Worm (Caenorhabditis elegans): ENCODE measurements around the gene lite-1.

Gene lite-1

ce11 chrX:6240640-6241033, 10.1 kb upstream of the lite-1 start, which contains the start of gene got-2.2:
got-2.2 (plus strand) TSS chrX:6240983.
- no peak for TF ChIP-seq him-1 (tag; optimal IDR thresholded peaks at IDR 0.05)
- no peak for TF ChIP-seq W03F9.2 (tag; optimal IDR thresholded peaks at IDR 0.05)
- TF ChIP-seq dao-5 (tag; optimal IDR thresholded peaks at IDR 0.05): no peak

ce11 chrX:6239927-6240639, 9.5 kb upstream of the lite-1 start:
- TF ChIP-seq dao-5 (tag; optimal IDR thresholded peaks at IDR 0.05): no peak
- TF ChIP-seq W03F9.2 (tag; optimal IDR thresholded peaks at IDR 0.05): no peak
- no peak for TF ChIP-seq him-1 (tag; optimal IDR thresholded peaks at IDR 0.05)

- TF ChIP-seq W03F9.2 (tag; optimal IDR thresholded peaks at IDR 0.05) (no peak), him-1 (tag; optimal IDR thresholded peaks at IDR 0.05) (no peak), dao-5 (tag; optimal IDR thresholded peaks at IDR 0.05) (no peak)
Measured at ce11 chrX:6238973-6239372, 8.4 kb upstream of the lite-1 start, which contains the start of gene rml-3. rml-3 (minus strand) TSS chrX:6239065.

- TF ChIP-seq him-1 (tag; optimal IDR thresholded peaks at IDR 0.05) (no peak), W03F9.2 (tag; optimal IDR thresholded peaks at IDR 0.05) (no peak), dao-5 (tag; optimal IDR thresholded peaks at IDR 0.05) (no peak)
Measured at ce11 chrX:6235443-6235842, 4.9 kb upstream of the lite-1 start, which contains the start of gene hsp-43. hsp-43 (minus strand) TSS chrX:6235543.

ce11 chrX:6232998-6233626, 2.5 kb upstream of the lite-1 start, which contains the start of gene C14F11.4:
C14F11.4 (minus strand) TSS chrX:6233048.
- TF ChIP-seq dao-5 (tag; optimal IDR thresholded peaks at IDR 0.05): no peak
- TF ChIP-seq W03F9.2 (tag; optimal IDR thresholded peaks at IDR 0.05): no peak
- no peak for TF ChIP-seq him-1 (tag; optimal IDR thresholded peaks at IDR 0.05)

ce11 chrX:6224841-6225240, 5.7 kb downstream of the lite-1 start:
- TF ChIP-seq W03F9.2 (tag; optimal IDR thresholded peaks at IDR 0.05) (no peak), him-1 (tag; optimal IDR thresholded peaks at IDR 0.05) (no peak), dao-5 (tag; optimal IDR thresholded peaks at IDR 0.05) (no peak)

- TF ChIP-seq dao-5 (tag; optimal IDR thresholded peaks at IDR 0.05) (no peak), W03F9.2 (tag; optimal IDR thresholded peaks at IDR 0.05) (no peak), him-1 (tag; optimal IDR thresholded peaks at IDR 0.05) (no peak)
Measured at ce11 chrX:6221097-6221496, 9.5 kb downstream of the lite-1 start.

ce11 chrX:6219892-6220291, 10.7 kb downstream of the lite-1 start:
- peak; percentile 57 for TF ChIP-seq him-1 (tag; optimal IDR thresholded peaks at IDR 0.05)
- TF ChIP-seq W03F9.2 (tag; optimal IDR thresholded peaks at IDR 0.05): no peak
- no peak for TF ChIP-seq dao-5 (tag; optimal IDR thresholded peaks at IDR 0.05)

ce11 chrX:6216551-6216950, 14.0 kb downstream of the lite-1 start, which contains the start of gene lrch-1:
lrch-1 (minus strand) TSS chrX:6216651.
- TF ChIP-seq dao-5 (tag; optimal IDR thresholded peaks at IDR 0.05) (no peak), W03F9.2 (tag; optimal IDR thresholded peaks at IDR 0.05) (no peak), him-1 (tag; optimal IDR thresholded peaks at IDR 0.05) (no peak)

- TF ChIP-seq dao-5 (tag; optimal IDR thresholded peaks at IDR 0.05): no peak
- no peak for TF ChIP-seq him-1 (tag; optimal IDR thresholded peaks at IDR 0.05)
- TF ChIP-seq W03F9.2 (tag; optimal IDR thresholded peaks at IDR 0.05): no peak
Measured at ce11 chrX:6211322-6211820, 19.2 kb downstream of the lite-1 start.

- TF ChIP-seq him-1 (tag; optimal IDR thresholded peaks at IDR 0.05): no peak
- no peak for TF ChIP-seq W03F9.2 (tag; optimal IDR thresholded peaks at IDR 0.05)
- no peak for TF ChIP-seq dao-5 (tag; optimal IDR thresholded peaks at IDR 0.05)
Measured at ce11 chrX:6208463-6208862, 22.1 kb downstream of the lite-1 start, which contains the start of gene C14F11.7. C14F11.7 (minus strand) TSS chrX:6208563.

- TF ChIP-seq W03F9.2 (tag; optimal IDR thresholded peaks at IDR 0.05) (peak; percentile 57), him-1 (tag; optimal IDR thresholded peaks at IDR 0.05) (peak; percentile 98), dao-5 (tag; optimal IDR thresholded peaks at IDR 0.05) (peak; percentile 91)
Measured at ce11 chrX:6207687-6208088, 22.9 kb downstream of the lite-1 start, which contains the start of gene T13C5.6. T13C5.6 (minus strand) TSS chrX:6207687.

ce11 chrX:6206305-6206704, 24.3 kb downstream of the lite-1 start, which contains the start of gene mtp-18:
mtp-18 (minus strand) TSS chrX:6206405.
- TF ChIP-seq dao-5 (tag; optimal IDR thresholded peaks at IDR 0.05): no peak
- no peak for TF ChIP-seq him-1 (tag; optimal IDR thresholded peaks at IDR 0.05)
- TF ChIP-seq W03F9.2 (tag; optimal IDR thresholded peaks at IDR 0.05): no peak

ce11 chrX:6205325-6205724, 25.2 kb downstream of the lite-1 start:
- TF ChIP-seq dao-5 (tag; optimal IDR thresholded peaks at IDR 0.05) (no peak), W03F9.2 (tag; optimal IDR thresholded peaks at IDR 0.05) (no peak)

Data from whole organism, L4/young adult.